Fruit fly (Drosophila melanogaster): ENCODE data around the gene Septin4.

Septin4 gene

DNA sequence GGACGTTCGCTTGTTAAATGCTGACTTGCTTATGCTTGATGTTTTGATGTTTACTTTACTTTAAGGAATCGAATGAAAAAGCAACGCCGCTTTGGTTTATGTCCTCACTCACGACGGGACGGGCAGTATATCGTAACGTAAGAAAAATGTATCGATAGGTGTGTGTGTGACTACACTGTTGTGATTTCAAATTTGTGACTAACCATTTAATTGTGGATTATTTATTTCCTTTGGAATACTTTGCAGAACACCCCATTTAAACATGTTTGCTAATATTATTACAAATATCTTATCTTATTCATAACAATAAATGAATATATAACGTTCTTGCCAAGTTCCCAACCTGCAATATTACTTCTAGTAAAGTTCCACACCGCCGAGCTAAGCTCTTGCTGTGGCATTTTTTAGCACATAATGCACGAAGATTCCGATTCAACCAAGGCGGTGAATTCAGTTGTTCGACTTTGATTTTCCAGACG is 40.0 kb downstream of the Septin4 start, which contains the start of the genes Nemp and r (continued):
- TF ChIP-seq CG2678 (tag; optimal IDR thresholded peaks at IDR 0.05) (no peak), Ada2b (GFP tag; IDR thresholded peaks at IDR 0.05) (no peak), Bgb (GFP tag; IDR thresholded peaks at IDR 0.05; ENCODE audit: partially characterized antibody) (peak; percentile 65), CG34422 (GFP tag; IDR thresholded peaks at IDR 0.05) (no peak), kay (GFP tag; optimal IDR thresholded peaks at IDR 0.05) (no peak), tio (GFP tag; optimal IDR thresholded peaks at IDR 0.05) (no peak), CG7839 (tag; optimal IDR thresholded peaks at IDR 0.05) (no peak), CG1792 (GFP tag; optimal IDR thresholded peaks at IDR 0.05) (no peak), wek (GFP tag; optimal IDR thresholded peaks at IDR 0.05) (no peak), sr (GFP tag; IDR thresholded peaks at IDR 0.05) (no peak), Hr3 (GFP tag; optimal IDR thresholded peaks at IDR 0.05) (no peak), pan (optimal IDR thresholded peaks at IDR 0.05) (no peak), pan (GFP tag; optimal IDR thresholded peaks at IDR 0.05 in 1 of 2, IDR thresholded peaks at IDR 0.05 in 1 of 2) (no peak), Max (GFP tag; optimal IDR thresholded peaks at IDR 0.05) (no peak), CG33557 (GFP tag; optimal IDR thresholded peaks at IDR 0.05) (no peak), mld (GFP tag; IDR thresholded peaks at IDR 0.05; ENCODE audit: partially characterized antibody) (no peak), sug (tag; optimal IDR thresholded peaks at IDR 0.05) (no peak), ssp (GFP tag; IDR thresholded peaks at IDR 0.05) (no peak), CG7963 (GFP tag; IDR thresholded peaks at IDR 0.05; ENCODE audit: partially characterized antibody) (no peak), HLH3B (GFP tag; IDR thresholded peaks at IDR 0.05) (no peak)

- TF ChIP-seq jing (GFP tag; optimal IDR thresholded peaks at IDR 0.05) = no peak
- no peak for TF ChIP-seq CG31365 (tag; optimal IDR thresholded peaks at IDR 0.05)
- TF ChIP-seq ttk (GFP tag; IDR thresholded peaks at IDR 0.05) = no peak
- no peak for TF ChIP-seq gt (GFP tag; IDR thresholded peaks at IDR 0.05)
- TF ChIP-seq CG32532 (GFP tag; IDR thresholded peaks at IDR 0.05) = no peak
- no peak for TF ChIP-seq CG30431 (GFP tag; optimal IDR thresholded peaks at IDR 0.05)
- no peak for TF ChIP-seq gsb (GFP tag; IDR thresholded peaks at IDR 0.05)
- no peak for TF ChIP-seq aop (GFP tag; IDR thresholded peaks at IDR 0.05)
- no peak for TF ChIP-seq CG16779 (GFP tag; IDR thresholded peaks at IDR 0.05)
- TF ChIP-seq E2f2 (GFP tag; IDR thresholded peaks at IDR 0.05) = no peak
- TF ChIP-seq CG13424 (tag; optimal IDR thresholded peaks at IDR 0.05) = no peak
- TF ChIP-seq CG9876 (GFP tag; optimal IDR thresholded peaks at IDR 0.05) = no peak
- TF ChIP-seq CG1603 (tag; optimal IDR thresholded peaks at IDR 0.05) = no peak
- no peak for TF ChIP-seq CG2889 (GFP tag; IDR thresholded peaks at IDR 0.05)
- no peak for TF ChIP-seq z (GFP tag; IDR thresholded peaks at IDR 0.05)
These were observed 43.3 kb downstream of the Septin4 start for dm6 chrX:16651625-16652024.

DNA sequence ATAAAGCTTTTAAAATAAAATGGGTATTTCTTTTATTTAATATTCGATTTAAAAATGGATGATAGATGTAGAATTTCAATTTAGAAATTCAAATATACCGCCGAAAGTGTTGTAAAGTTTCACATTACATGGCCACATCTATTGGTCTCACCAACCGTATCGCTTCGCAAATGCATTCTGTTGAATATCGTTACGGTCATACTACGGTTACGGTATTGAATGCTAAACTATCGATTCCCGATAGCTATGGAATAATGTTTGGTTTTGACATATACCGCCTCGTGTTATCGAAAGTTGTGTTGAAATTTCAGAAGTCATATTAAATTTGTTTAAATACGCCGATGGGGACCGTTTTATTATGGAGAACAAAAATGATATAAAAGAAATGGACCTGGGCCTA is 43.9 kb downstream of the Septin4 start, which contains the start of the genes CG32573 and CG42512:
Gene CG32573 (plus strand): TSS at position 279 of the 400 bp plus-strand sequence.
Gene CG42512 (plus strand): TSS at position 279 of the 400 bp plus-strand sequence.
- TF ChIP-seq CG10267 (tag; optimal IDR thresholded peaks at IDR 0.05) (peak; percentile 91), Myb (GFP tag; optimal IDR thresholded peaks at IDR 0.05) (peak; percentile 24), CG3847 (GFP tag; IDR thresholded peaks at IDR 0.05) (peak; percentile 60), fu2 (GFP tag; optimal IDR thresholded peaks at IDR 0.05) (no peak), chinmo (GFP tag; IDR thresholded peaks at IDR 0.05; ENCODE audit: partially characterized antibody) (peak; percentile 90), row (GFP tag; IDR thresholded peaks at IDR 0.05) (peak; percentile 12; the same call in 1 of the 3 replicates), knrl (GFP tag; IDR thresholded peaks at IDR 0.05; ENCODE audit: partially characterized antibody) (peak; percentile 40; the same call in 1 of the 3 replicates), Dp (GFP tag; optimal IDR thresholded peaks at IDR 0.05) (peak; percentile 95), CG14710 (tag; optimal IDR thresholded peaks at IDR 0.05) (peak; percentile 63), CG10959 (GFP tag; IDR thresholded peaks at IDR 0.05) (no peak), phol (tag; optimal IDR thresholded peaks at IDR 0.05) (peak; percentile 20), Dll (GFP tag; IDR thresholded peaks at IDR 0.05; ENCODE audit: partially characterized antibody) (peak; percentile 75), MESR4 (GFP tag; optimal IDR thresholded peaks at IDR 0.05) (peak; percentile 11), B-H2 (GFP tag; optimal IDR thresholded peaks at IDR 0.05) (peak; percentile 43), CG13287 (GFP tag; IDR thresholded peaks at IDR 0.05; ENCODE audit: partially characterized antibody) (peak; percentile 83), crc (GFP tag; optimal IDR thresholded peaks at IDR 0.05) (no peak)

Data from whole organism, embryonic.